Fruit fly (Drosophila melanogaster) whole organism, embryonic: Measurements from ENCODE around the gene Rpp30.

ENCODE experiments used
- CG10267 ChIP-seq: fragments of 200-800 bp; sonication (Bioruptor generic); optimal IDR thresholded peaks from 2 replicates; lab custom pipeline; 2018; ENCODE audit warnings: missing biosample characterization, mild to moderate bottlenecking, missing genetic modification characterization, moderate library complexity
- CG11695 ChIP-seq: fragments of 200-800 bp; sonication (Bioruptor generic); IDR thresholded peaks from 3 replicates; pipeline ENCODE4 v1.3.6; 2022; ENCODE audit warnings: missing biosample characterization, missing genetic modification characterization
- CG1233 ChIP-seq: fragments of 200-800 bp; sonication (Bioruptor generic); optimal IDR thresholded peaks from 4 replicates; lab custom pipeline; 2018; ENCODE audit warnings: missing biosample characterization, mild to moderate bottlenecking, missing genetic modification characterization
- CG12942 ChIP-seq: fragments of 200-800 bp; sonication (Bioruptor generic); optimal IDR thresholded peaks from 3 replicates; lab custom pipeline; 2016; ENCODE audit warnings: missing biosample characterization, missing genetic modification characterization
- CG14441 ChIP-seq: fragments of 200-800 bp; sonication (Bioruptor generic); IDR thresholded peaks from 2 replicates; pipeline ENCODE4 v1.3.6; 2022; ENCODE audit warnings: missing biosample characterization, missing genetic modification characterization
- CG15514 ChIP-seq: fragments of 200-800 bp; sonication (Bioruptor generic); optimal IDR thresholded peaks from 3 replicates; lab custom pipeline; 2017; ENCODE audit warnings: missing biosample characterization, missing genetic modification characterization, mild to moderate bottlenecking, moderate library complexity, missing genetic modification reagents
- CG16813 ChIP-seq: fragments of 200-800 bp; sonication (Bioruptor generic); IDR thresholded peaks from 3 replicates; pipeline ENCODE4 v1.3.6; 2022; ENCODE audit warnings: missing biosample characterization, missing genetic modification characterization; ENCODE audit not compliant: partially characterized antibody
- CG17359 ChIP-seq: fragments of 200-800 bp; sonication (Bioruptor generic); optimal IDR thresholded peaks from 3 replicates; lab custom pipeline; 2018; ENCODE audit warnings: missing biosample characterization, mild to moderate bottlenecking, missing genetic modification characterization, moderate library complexity
- CG2116 ChIP-seq: fragments of 200-800 bp; sonication (Bioruptor generic); optimal IDR thresholded peaks from 3 replicates; lab custom pipeline; 2018; ENCODE audit warnings: missing biosample characterization, mild to moderate bottlenecking, missing genetic modification characterization
- CG2678 ChIP-seq: fragments of 200-800 bp; sonication (Bioruptor generic); optimal IDR thresholded peaks from 3 replicates; lab custom pipeline; 2019; ENCODE audit warnings: missing biosample characterization, mild to moderate bottlenecking, missing genetic modification characterization, moderate library complexity
- CG2712 ChIP-seq: fragments of 200-800 bp; optimal IDR thresholded peaks from 3 replicates; lab custom pipeline; 2019; ENCODE audit warnings: missing biosample characterization, mild to moderate bottlenecking, missing genetic modification characterization, moderate library complexity
- CG32532 ChIP-seq: fragments of 200-800 bp; sonication (Bioruptor generic); IDR thresholded peaks from 2 replicates; pipeline ENCODE4 v1.3.6; 2022; ENCODE audit warnings: missing biosample characterization, missing genetic modification characterization
- CG5953 ChIP-seq: fragments of 200-800 bp; sonication (Bioruptor generic); IDR thresholded peaks from 2 replicates; pipeline ENCODE4 v1.3.6; 2022; ENCODE audit warnings: missing biosample characterization, missing genetic modification characterization
- CG6175 ChIP-seq: fragments of 200-800 bp; sonication (Bioruptor generic); IDR thresholded peaks from 3 replicates; pipeline ENCODE4 v1.3.6; 2022; ENCODE audit warnings: missing biosample characterization, missing genetic modification characterization
- Chrac-16 ChIP-seq: fragments of 200-800 bp; sonication (Bioruptor generic); optimal IDR thresholded peaks from 3 replicates; lab custom pipeline; 2016; ENCODE audit warnings: missing biosample characterization, missing genetic modification characterization
- Ets65A ChIP-seq: fragments of 200-800 bp; sonication (Bioruptor generic); peaks from one replicate; lab custom pipeline; 2016; ENCODE audit warnings: missing biosample characterization, missing genetic modification characterization
- H2.0 ChIP-seq: fragments of 200-800 bp; sonication (Bioruptor generic); IDR thresholded peaks from 2 replicates; pipeline ENCODE4 v1.3.6; 2022; ENCODE audit warnings: missing biosample characterization, missing genetic modification characterization
- HHEX ChIP-seq: fragments of 200-800 bp; sonication (Bioruptor generic); optimal IDR thresholded peaks from 3 replicates; lab custom pipeline; 2017; ENCODE audit warnings: missing biosample characterization, mild to moderate bottlenecking, missing genetic modification characterization, missing genetic modification reagents
- Hr78 ChIP-seq, 2 experiments: fragments of 200-800 bp in 1 of 2; fragments of >200 bp in 1 of 2; sonication (Bioruptor generic) in 1 of 2; optimal IDR thresholded peaks; 2 replicates each; lab custom pipeline; 2017 to 2019; ENCODE audit warnings: missing biosample characterization in 2 of 2, missing genetic modification characterization in 2 of 2, mild to moderate bottlenecking in 1 of 2, moderate library complexity in 1 of 2
- Myb ChIP-seq: fragments of 200-800 bp; sonication (Bioruptor generic); optimal IDR thresholded peaks from 2 replicates; lab custom pipeline; 2016; ENCODE audit warnings: missing biosample characterization, missing genetic modification characterization
- Pdp1 ChIP-seq, 2 experiments: fragments of 200-800 bp; sonication (Bioruptor generic); optimal IDR thresholded peaks; 3 replicates each; lab custom pipeline; 2016; ENCODE audit warnings: missing biosample characterization in 2 of 2, missing genetic modification characterization in 2 of 2, mild to moderate bottlenecking in 1 of 2, moderate library complexity in 1 of 2
- Sox100B ChIP-seq: fragments of 200-800 bp; sonication (Bioruptor generic); optimal IDR thresholded peaks from 3 replicates; lab custom pipeline; 2018; ENCODE audit warnings: missing biosample characterization, mild to moderate bottlenecking, missing genetic modification characterization
- Trl ChIP-seq, 3 experiments: fragments of >200 bp in 2 of 3; fragments of 200-800 bp in 1 of 3; sonication (Bioruptor generic) in 1 of 3; optimal IDR thresholded peaks; 2 replicates in 1 of 3; 3 replicates in 2 of 3; lab custom pipeline; 2016 to 2017; ENCODE audit warnings: missing biosample characterization in 1 of 3, missing genetic modification characterization in 1 of 3
- ab ChIP-seq: fragments of 200-800 bp; sonication (Bioruptor generic); optimal IDR thresholded peaks from 2 replicates; lab custom pipeline; 2016; ENCODE audit warnings: missing biosample characterization, missing genetic modification characterization
- al ChIP-seq: fragments of 200-800 bp; sonication (Bioruptor generic); IDR thresholded peaks from 2 replicates; pipeline ENCODE4 v1.3.6; 2022; ENCODE audit warnings: missing biosample characterization, missing genetic modification characterization
- ase ChIP-seq: fragments of 200-800 bp; sonication (Bioruptor generic); IDR thresholded peaks from 3 replicates; pipeline ENCODE4 v1.3.6; 2022; ENCODE audit warnings: missing biosample characterization, missing genetic modification characterization
- bbx ChIP-seq: fragments of 200-800 bp; sonication (Bioruptor generic); IDR thresholded peaks from 2 replicates; pipeline ENCODE4 v1.3.6; 2022; ENCODE audit warnings: missing biosample characterization, missing genetic modification characterization; ENCODE audit not compliant: partially characterized antibody
- cad ChIP-seq: fragments of >200 bp; optimal IDR thresholded peaks from 2 replicates; lab custom pipeline; 2017; ENCODE audit warnings: missing biosample characterization, missing genetic modification characterization
- cas ChIP-seq: fragments of 200-800 bp; sonication (Bioruptor generic); IDR thresholded peaks from 2 replicates; pipeline ENCODE4 v1.3.6; 2022; ENCODE audit warnings: missing biosample characterization, missing genetic modification characterization
- crc ChIP-seq: fragments of 200-800 bp; sonication (Bioruptor generic); optimal IDR thresholded peaks from 2 replicates; lab custom pipeline; 2016; ENCODE audit warnings: missing biosample characterization, missing genetic modification characterization
- dati ChIP-seq: fragments of 200-800 bp; sonication (Bioruptor generic); IDR thresholded peaks from 2 replicates; pipeline ENCODE4 v1.3.6; 2022; ENCODE audit warnings: missing biosample characterization, missing genetic modification characterization
- hbn ChIP-seq: fragments of 200-800 bp; sonication (Bioruptor generic); IDR thresholded peaks from 2 replicates; pipeline ENCODE4 v1.3.6; 2022; ENCODE audit warnings: missing biosample characterization, missing genetic modification characterization; ENCODE audit not compliant: partially characterized antibody
- her ChIP-seq: fragments of 200-800 bp; sonication (Bioruptor generic); optimal IDR thresholded peaks from 2 replicates; lab custom pipeline; 2016; ENCODE audit warnings: missing biosample characterization, missing genetic modification characterization
- inv ChIP-seq: fragments of 200-800 bp; sonication (Bioruptor generic); IDR thresholded peaks from 2 replicates; pipeline ENCODE4 v1.3.6; 2022; ENCODE audit warnings: missing biosample characterization, missing genetic modification characterization; ENCODE audit not compliant: partially characterized antibody
- lbe ChIP-seq: fragments of 200-800 bp; sonication (Bioruptor generic); optimal IDR thresholded peaks from 2 replicates; lab custom pipeline; 2016; ENCODE audit warnings: missing biosample characterization, mild to moderate bottlenecking, missing genetic modification characterization
- mld ChIP-seq: fragments of 200-800 bp; sonication (Bioruptor generic); IDR thresholded peaks from 3 replicates; pipeline ENCODE4 v1.3.6; 2022; ENCODE audit warnings: missing biosample characterization, missing genetic modification characterization; ENCODE audit not compliant: partially characterized antibody
- nom ChIP-seq: fragments of 200-800 bp; sonication (Bioruptor generic); optimal IDR thresholded peaks from 2 replicates; lab custom pipeline; 2017; ENCODE audit warnings: missing biosample characterization, missing genetic modification characterization, mild to moderate bottlenecking, moderate library complexity, missing genetic modification reagents
- peb ChIP-seq: fragments of 200-800 bp; sonication (Bioruptor generic); IDR thresholded peaks from 2 replicates; pipeline ENCODE4 v1.3.6; 2022; ENCODE audit warnings: missing biosample characterization, missing genetic modification characterization
- pho ChIP-seq: fragments of 200-800 bp; sonication (Bioruptor generic); optimal IDR thresholded peaks from 2 replicates; lab custom pipeline; 2016; ENCODE audit warnings: missing biosample characterization, missing genetic modification characterization
- rib ChIP-seq: fragments of 200-800 bp; sonication (Bioruptor generic); IDR thresholded peaks from 2 replicates; pipeline ENCODE4 v1.3.6; 2022; ENCODE audit warnings: missing biosample characterization, missing genetic modification characterization
- slou ChIP-seq: fragments of 200-800 bp; sonication (Bioruptor generic); optimal IDR thresholded peaks from 3 replicates; lab custom pipeline; 2016; ENCODE audit warnings: missing biosample characterization, missing genetic modification characterization
- toy ChIP-seq: fragments of 200-800 bp; sonication (Bioruptor generic); IDR thresholded peaks from 2 replicates; pipeline ENCODE4 v1.3.6; 2022; ENCODE audit warnings: missing biosample characterization, missing genetic modification characterization
- tup ChIP-seq: fragments of 200-800 bp; sonication (Bioruptor generic); optimal IDR thresholded peaks from 2 replicates; lab custom pipeline; 2016; ENCODE audit warnings: missing biosample characterization, mild to moderate bottlenecking, missing genetic modification characterization, moderate library complexity

The Rpp30 gene

dm6 chr2L:207129-207813, 44.9 kb downstream of the Rpp30 start, which contains the start of the genes Tbc1d15-17 and CG11617 (continued):
- TF ChIP-seq her (GFP tag; lab: Kevin White, UChicago) (peak; percentile 51), hbn (GFP tag; lab: Robert Waterston, UW) (0 out of 2 replicates have a peak, but pooled peaks have one; percentile 19)

- TF ChIP-seq Trl (optimal IDR thresholded peaks at IDR 0.05; lab: Kevin White, UChicago) = peak in 1 of 2 experiments; percentile 28
- TF ChIP-seq Trl (GFP tag; optimal IDR thresholded peaks at IDR 0.05; lab: Kevin White, UChicago) = no peak
- TF ChIP-seq CG12942 = no peak
Observed at dm6 chr2L:206556-206955, 45.6 kb downstream of the Rpp30 start.

- no peak for TF ChIP-seq CG5953 (GFP tag; lab: Robert Waterston, UW)
- TF ChIP-seq Pdp1 (GFP tag; optimal IDR thresholded peaks at IDR 0.05; lab: Kevin White, UChicago) = peak in 1 of 2 experiments; percentile 93
- TF ChIP-seq CG17359 (tag; lab: Kevin White, UChicago) = no peak
- peak; percentile 51 for TF ChIP-seq Ets65A (GFP tag; lab: Kevin White, UChicago)
- TF ChIP-seq Hr78 (GFP tag; optimal IDR thresholded peaks at IDR 0.05; lab: Kevin White, UChicago) = no peak
- TF ChIP-seq CG6175 (GFP tag; lab: Robert Waterston, UW) = no peak
Observed at dm6 chr2L:204557-204956, 47.6 kb downstream of the Rpp30 start.

- TF ChIP-seq inv (peak; percentile 88), lbe (GFP tag; lab: Kevin White, UChicago) (peak; percentile 74), CG16813 (peak; percentile 87), peb (GFP tag; lab: Robert Waterston, UW) (no peak), CG2116 (peak; percentile 68), H2.0 (GFP tag; lab: Robert Waterston, UW) (no peak), slou (GFP tag; lab: Kevin White, UChicago) (peak; percentile 29), CG14441 (GFP tag; lab: Robert Waterston, UW) (no peak), cas (no peak), cad (GFP tag; lab: Kevin White, UChicago) (no peak), CG2712 (tag; lab: Kevin White, UChicago) (peak; percentile 63), CG2678 (tag; lab: Kevin White, UChicago) (no peak), Myb (peak; percentile 37), dati (GFP tag; lab: Robert Waterston, UW) (no peak), tup (GFP tag; lab: Kevin White, UChicago) (no peak), Sox100B (GFP tag; lab: Kevin White, UChicago) (no peak), ase (GFP tag; lab: Robert Waterston, UW) (no peak), ab (GFP tag; lab: Kevin White, UChicago) (no peak), al (no peak), CG5953 (GFP tag; lab: Robert Waterston, UW) (no peak), HHEX (no peak), CG32532 (GFP tag; lab: Robert Waterston, UW) (peak; percentile 9; the same call in 1 of the 2 replicates), CG11695 (no peak), Chrac-16 (GFP tag; lab: Kevin White, UChicago) (peak; percentile 11), pho (GFP tag; lab: Kevin White, UChicago) (peak; percentile 45), CG1233 (GFP tag; lab: Kevin White, UChicago) (no peak), bbx (peak; percentile 91), CG10267 (tag; lab: Kevin White, UChicago) (peak; percentile 65), crc (GFP tag; lab: Kevin White, UChicago) (no peak), mld (GFP tag; lab: Robert Waterston, UW) (peak; percentile 77), CG15514 (GFP tag; lab: Kevin White, UChicago) (no peak), toy (no peak), rib (no peak), nom (GFP tag; lab: Kevin White, UChicago) (peak; percentile 19)
Observed at dm6 chr2L:203529-204127, 48.5 kb downstream of the Rpp30 start, which contains the start of gene mRpL10. mRpL10 (plus strand) TSS chr2L:203779.
